Worm (Caenorhabditis elegans) whole organism, late embryonic: ENCODE results near the gene unc-25.

Experiments used
- C08G9.2 ChIP-seq: sonication (generic microtip); optimal IDR thresholded peaks from 2 replicates; lab custom pipeline; 2016; ENCODE audit warnings: mild to moderate bottlenecking, missing genetic modification characterization, moderate library complexity, missing compliant biosample characterization
- C38D4.7 ChIP-seq: fragments of 200-800 bp; sonication (Bioruptor generic); optimal IDR thresholded peaks from 2 replicates; lab custom pipeline; 2018; ENCODE audit warnings: mild to moderate bottlenecking, missing genetic modification characterization, moderate library complexity, missing compliant biosample characterization
- F13H6.1 ChIP-seq: sonication (generic microtip); optimal IDR thresholded peaks from 2 replicates; lab custom pipeline; 2016; ENCODE audit warnings: missing genetic modification characterization, missing compliant biosample characterization
- K02D7.2 ChIP-seq: sonication (generic microtip); optimal IDR thresholded peaks from 2 replicates; lab custom pipeline; 2017; ENCODE audit warnings: mild to moderate bottlenecking, missing genetic modification characterization, missing compliant biosample characterization
- K09A11.1 ChIP-seq: sonication (generic microtip); optimal IDR thresholded peaks from 2 replicates; lab custom pipeline; 2017; ENCODE audit warnings: antibody characterized with exemption, mild to moderate bottlenecking, missing genetic modification characterization, missing compliant biosample characterization; ENCODE audit not compliant: insufficient read depth
- Y22D7AL.16 ChIP-seq: sonication (generic microtip); optimal IDR thresholded peaks from 2 replicates; lab custom pipeline; 2016; ENCODE audit warnings: missing genetic modification characterization, missing compliant biosample characterization
- ahr-1 ChIP-seq: sonication (generic microtip); optimal IDR thresholded peaks from 2 replicates; lab custom pipeline; 2016; ENCODE audit warnings: missing genetic modification characterization, missing compliant biosample characterization
- ama-1 ChIP-seq: fragments of 150-350 bp; optimal IDR thresholded peaks from 2 replicates; lab custom pipeline; 2014
- ceh-2 ChIP-seq: sonication (generic microtip); optimal IDR thresholded peaks from 2 replicates; lab custom pipeline; 2016; ENCODE audit warnings: missing genotype, missing genetic modification characterization, missing compliant biosample characterization
- ceh-31 ChIP-seq: sonication (generic microtip); optimal IDR thresholded peaks from 2 replicates; lab custom pipeline; 2016; ENCODE audit warnings: missing genetic modification characterization, missing compliant biosample characterization
- ceh-34 ChIP-seq: sonication (generic microtip); optimal IDR thresholded peaks from 2 replicates; lab custom pipeline; 2016; ENCODE audit warnings: mild to moderate bottlenecking, missing genetic modification characterization, missing compliant biosample characterization
- ceh-48 ChIP-seq: sonication (generic microtip); optimal IDR thresholded peaks from 2 replicates; lab custom pipeline; 2016; ENCODE audit warnings: missing genetic modification characterization, inconsistent platforms, missing compliant biosample characterization
- ceh-6 ChIP-seq: fragments of 200-800 bp; sonication (Bioruptor generic); optimal IDR thresholded peaks from 2 replicates; lab custom pipeline; 2018; ENCODE audit warnings: mild to moderate bottlenecking, missing genetic modification characterization, missing compliant biosample characterization
- ceh-9 ChIP-seq: sonication (generic microtip); optimal IDR thresholded peaks from 2 replicates; lab custom pipeline; 2016; ENCODE audit warnings: mild to moderate bottlenecking, missing genetic modification characterization, inconsistent platforms, missing compliant biosample characterization
- dve-1 ChIP-seq: sonication (generic microtip); optimal IDR thresholded peaks from 2 replicates; lab custom pipeline; 2017; ENCODE audit warnings: antibody characterized with exemption, mild to moderate bottlenecking, missing genetic modification characterization, missing compliant biosample characterization
- ets-4 ChIP-seq: sonication (generic microtip); optimal IDR thresholded peaks from 2 replicates; lab custom pipeline; 2016; ENCODE audit warnings: missing genetic modification characterization, missing compliant biosample characterization
- fax-1 ChIP-seq: sonication (generic microtip); optimal IDR thresholded peaks from 2 replicates; lab custom pipeline; 2016; ENCODE audit warnings: missing genotype, missing genetic modification characterization, missing compliant biosample characterization
- gmeb-2 ChIP-seq: sonication (generic microtip); optimal IDR thresholded peaks from 2 replicates; lab custom pipeline; 2016; ENCODE audit warnings: missing genetic modification characterization, inconsistent platforms, missing compliant biosample characterization
- lin-11 ChIP-seq: fragments of 200-800 bp; sonication (Bioruptor generic); optimal IDR thresholded peaks from 2 replicates; lab custom pipeline; 2018; ENCODE audit warnings: mild to moderate bottlenecking, missing genetic modification characterization, missing compliant biosample characterization
- nfya-1 ChIP-seq: sonication (generic microtip); optimal IDR thresholded peaks from 2 replicates; lab custom pipeline; 2017; ENCODE audit warnings: missing genetic modification characterization, mild to moderate bottlenecking, missing compliant biosample characterization, antibody characterized with exemption, moderate library complexity
- npax-4 ChIP-seq: sonication (generic microtip); optimal IDR thresholded peaks from 2 replicates; lab custom pipeline; 2016; ENCODE audit warnings: missing genetic modification characterization, missing compliant biosample characterization
- odd-2 ChIP-seq: sonication (generic microtip); optimal IDR thresholded peaks from 2 replicates; lab custom pipeline; 2017; ENCODE audit warnings: antibody characterized with exemption, mild to moderate bottlenecking, missing genetic modification characterization, missing compliant biosample characterization
- pha-4 ChIP-seq: fragments of 150-350 bp; optimal IDR thresholded peaks from 2 replicates; lab custom pipeline; 2018; ENCODE audit warnings: missing biosample characterization, missing genetic modification reagents, missing genetic modification characterization
- pqm-1 ChIP-seq: sonication (generic microtip); optimal IDR thresholded peaks from 2 replicates; lab custom pipeline; 2016; ENCODE audit warnings: missing genetic modification characterization, missing compliant biosample characterization
- sdc-2 ChIP-seq: sonication (generic microtip); optimal IDR thresholded peaks from 2 replicates; lab custom pipeline; 2016; ENCODE audit warnings: missing genotype, missing genetic modification characterization, missing compliant biosample characterization
- sox-2 ChIP-seq: fragments of 200-800 bp; sonication (Bioruptor generic); IDR thresholded peaks from 2 replicates; pipeline ENCODE4 v1.3.6; 2022; ENCODE audit warnings: missing genetic modification reagents, missing genetic modification characterization, missing compliant biosample characterization
- sox-4 ChIP-seq: sonication (generic microtip); optimal IDR thresholded peaks from 2 replicates; lab custom pipeline; 2017; ENCODE audit warnings: mild to moderate bottlenecking, missing genetic modification characterization, inconsistent platforms, missing compliant biosample characterization
- tbx-2 ChIP-seq: sonication (generic microtip); optimal IDR thresholded peaks from 2 replicates; lab custom pipeline; 2016; ENCODE audit warnings: missing genetic modification characterization, missing compliant biosample characterization
- unc-42 ChIP-seq: sonication (generic microtip); optimal IDR thresholded peaks from 2 replicates; lab custom pipeline; 2016; ENCODE audit warnings: missing genotype, missing genetic modification characterization, missing compliant biosample characterization
- zip-5 ChIP-seq: sonication (generic microtip); optimal IDR thresholded peaks from 2 replicates; lab custom pipeline; 2016; ENCODE audit warnings: missing genetic modification characterization, missing compliant biosample characterization

The unc-25 gene

ce11 chrIII:12931108-12931507 is 11.3 kb upstream of the unc-25 start:
- TF ChIP-seq ceh-34 (tag; lab: Kevin White, UChicago) (no peak), zip-5 (tag; lab: Kevin White, UChicago) (no peak), C38D4.7 (GFP tag; lab: Kevin White, UChicago) (no peak), C08G9.2 (tag; lab: Kevin White, UChicago) (no peak), ceh-48 (tag; lab: Kevin White, UChicago) (no peak), nfya-1 (tag; lab: Kevin White, UChicago) (no peak), ceh-2 (tag; lab: Kevin White, UChicago) (no peak), sdc-2 (tag; lab: Kevin White, UChicago) (no peak), odd-2 (tag; lab: Kevin White, UChicago) (no peak), Y22D7AL.16 (tag; lab: Kevin White, UChicago) (no peak), ama-1 (lab: Kevin White, UChicago) (no peak), gmeb-2 (no peak), ceh-6 (no peak)

DNA sequence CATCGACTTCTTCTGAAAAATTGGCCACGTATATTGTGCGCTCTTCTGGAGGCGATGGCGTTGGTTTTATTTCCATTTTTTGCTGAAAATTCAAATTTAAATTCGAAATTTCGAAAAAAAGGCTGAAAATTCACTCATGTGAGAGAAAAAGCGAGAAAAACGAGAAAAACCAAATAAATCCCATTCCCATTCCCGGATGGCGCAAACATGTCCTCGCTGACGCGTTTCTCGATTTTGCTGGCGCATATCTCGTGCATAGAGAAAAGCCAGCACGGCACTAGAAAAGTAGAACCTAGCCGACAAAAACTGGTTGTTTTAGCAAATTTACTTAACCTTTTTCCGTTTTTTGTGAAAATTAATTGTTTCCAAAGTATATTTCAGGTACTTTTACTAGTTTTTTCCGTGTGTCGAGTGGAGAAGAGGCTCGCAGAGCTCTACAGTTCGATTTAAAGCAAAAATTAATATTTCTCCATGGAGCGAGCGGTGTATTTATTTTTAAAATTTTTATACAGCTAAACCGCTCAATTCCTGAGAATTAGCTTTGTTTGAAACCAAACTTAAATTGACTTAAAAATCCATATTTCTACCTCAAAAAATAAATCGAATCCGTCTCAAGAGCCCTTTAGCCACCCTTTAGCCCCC is 10.5 kb upstream of the unc-25 start, which contains the start of gene rbm-7:
Gene rbm-7 (minus strand): TSS at position 82 of the 642 bp plus-strand sequence.
- TF ChIP-seq C08G9.2 (tag; lab: Kevin White, UChicago): no peak
- TF ChIP-seq ceh-48 (tag; lab: Kevin White, UChicago): no peak
- TF ChIP-seq ceh-34 (tag; lab: Kevin White, UChicago): peak; percentile 2
- no peak for TF ChIP-seq F13H6.1 (tag; lab: Kevin White, UChicago)
- TF ChIP-seq ceh-31 (tag; lab: Kevin White, UChicago): peak; percentile 6
- TF ChIP-seq gmeb-2: no peak
- TF ChIP-seq ahr-1 (tag; lab: Kevin White, UChicago): no peak
- TF ChIP-seq dve-1 (tag; lab: Kevin White, UChicago): no peak
- no peak for TF ChIP-seq ets-4 (tag; lab: Kevin White, UChicago)
- no peak for TF ChIP-seq ceh-9 (tag; lab: Kevin White, UChicago)
- no peak for TF ChIP-seq unc-42
- TF ChIP-seq K02D7.2: peak; percentile 59
- TF ChIP-seq pha-4 (tag; lab: Kevin White, UChicago): no peak
- peak; percentile 32 for TF ChIP-seq nfya-1 (tag; lab: Kevin White, UChicago)
- no peak for TF ChIP-seq K09A11.1 (tag; lab: Kevin White, UChicago)
- no peak for TF ChIP-seq pqm-1 (tag; lab: Kevin White, UChicago)

DNA sequence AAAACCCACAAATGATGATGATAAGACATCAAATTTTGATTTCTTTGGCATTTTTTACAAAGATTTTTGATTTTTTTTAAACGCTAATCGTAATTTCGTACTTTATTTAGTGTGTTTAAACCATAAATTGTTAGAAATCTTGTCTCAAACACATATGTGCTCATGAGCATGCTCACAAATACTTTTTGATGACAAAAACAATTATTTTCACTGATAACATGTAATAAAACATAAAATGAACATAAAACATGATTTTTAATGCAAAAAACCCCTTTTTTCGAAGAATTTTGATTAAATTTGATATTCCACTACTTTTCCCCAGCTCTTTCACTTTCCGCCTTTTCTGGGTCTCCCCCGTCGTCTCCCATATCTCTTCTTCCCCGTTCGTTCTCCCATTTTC is 9.7 kb upstream of the unc-25 start:
- no peak for TF ChIP-seq ahr-1 (tag; lab: Kevin White, UChicago)
- no peak for TF ChIP-seq nfya-1 (tag; lab: Kevin White, UChicago)
- no peak for TF ChIP-seq pha-4 (tag; lab: Kevin White, UChicago)
- no peak for TF ChIP-seq ceh-48 (tag; lab: Kevin White, UChicago)
- TF ChIP-seq ets-4 (tag; lab: Kevin White, UChicago): no peak
- TF ChIP-seq fax-1 (tag; lab: Kevin White, UChicago): no peak
- TF ChIP-seq sox-2 (GFP tag; lab: Robert Waterston, UW): no peak
- TF ChIP-seq sdc-2 (tag; lab: Kevin White, UChicago): no peak
- no peak for TF ChIP-seq lin-11 (tag; lab: Kevin White, UChicago)
- no peak for TF ChIP-seq tbx-2 (tag; lab: Kevin White, UChicago)
- TF ChIP-seq ama-1 (lab: Kevin White, UChicago): no peak
- TF ChIP-seq, all 69 proteins: peak for 0

- TF ChIP-seq sox-4: no peak
- no peak for TF ChIP-seq npax-4 (tag; lab: Kevin White, UChicago)
These were observed 8.0 kb upstream of the unc-25 start, which contains the start of gene epg-3 for ce11 chrIII:12934417-12934816. Gene epg-3, plus strand, starts transcription at chrIII:12934717.

ce11 chrIII:12944064-12944463 is 1.6 kb downstream of the unc-25 start:
- TF ChIP-seq nfya-1 (tag; lab: Kevin White, UChicago) (peak; percentile 98), F13H6.1 (tag; lab: Kevin White, UChicago) (no peak)
